Fruit fly (Drosophila melanogaster) whole organism, embryonic: ENCODE data around the gene CG11617.

ENCODE experiments used
- CG10462 ChIP-seq: fragments of 200-800 bp; sonication (Bioruptor generic); optimal IDR thresholded peaks from 2 replicates; lab custom pipeline; 2016; ENCODE audit warnings: missing biosample characterization, missing genetic modification characterization
- CG10565 ChIP-seq: fragments of 200-800 bp; sonication (Bioruptor generic); optimal IDR thresholded peaks from 3 replicates; lab custom pipeline; 2016; ENCODE audit warnings: missing biosample characterization, mild to moderate bottlenecking, missing genetic modification characterization
- CG11093 ChIP-seq: fragments of 200-800 bp; sonication (Bioruptor generic); IDR thresholded peaks from 3 replicates; pipeline ENCODE4 v1.3.6; 2022; ENCODE audit warnings: missing biosample characterization, missing genetic modification characterization
- CG11696 ChIP-seq: fragments of 200-800 bp; sonication (Bioruptor generic); IDR thresholded peaks from 2 replicates; pipeline ENCODE4 v1.3.6; 2022; ENCODE audit warnings: missing biosample characterization, missing genetic modification characterization
- CG13624 ChIP-seq: fragments of 200-800 bp; sonication (Bioruptor generic); optimal IDR thresholded peaks from 2 replicates; lab custom pipeline; 2016; ENCODE audit warnings: missing biosample characterization, missing genetic modification characterization
- CG13775 ChIP-seq: fragments of 200-800 bp; sonication (Bioruptor generic); optimal IDR thresholded peaks from 3 replicates; lab custom pipeline; 2017; ENCODE audit warnings: missing biosample characterization, mild to moderate bottlenecking, missing genetic modification characterization
- CG14710 ChIP-seq: fragments of 200-800 bp; sonication (Bioruptor generic); optimal IDR thresholded peaks from 3 replicates; lab custom pipeline; 2019; ENCODE audit warnings: missing biosample characterization, mild to moderate bottlenecking, missing genetic modification characterization, moderate library complexity
- CG14965 ChIP-seq: fragments of 200-800 bp; sonication (Bioruptor generic); optimal IDR thresholded peaks from 2 replicates; lab custom pipeline; 2016; ENCODE audit warnings: missing biosample characterization, missing genetic modification characterization, borderline replicate concordance
- CG15479 ChIP-seq: fragments of 200-800 bp; sonication (Bioruptor generic); optimal IDR thresholded peaks from 3 replicates; lab custom pipeline; 2019; ENCODE audit warnings: missing biosample characterization, mild to moderate bottlenecking, missing genetic modification characterization, moderate library complexity
- CG17612 ChIP-seq: fragments of 200-800 bp; sonication (Bioruptor generic); IDR thresholded peaks from 2 replicates; pipeline ENCODE4 v1.3.6; 2022; ENCODE audit warnings: missing biosample characterization, missing genetic modification characterization
- CG18764 ChIP-seq: fragments of 200-800 bp; sonication (Bioruptor generic); optimal IDR thresholded peaks from 3 replicates; lab custom pipeline; 2016; ENCODE audit warnings: missing biosample characterization, missing genetic modification characterization
- CG2116 ChIP-seq: fragments of 200-800 bp; sonication (Bioruptor generic); optimal IDR thresholded peaks from 3 replicates; lab custom pipeline; 2018; ENCODE audit warnings: missing biosample characterization, mild to moderate bottlenecking, missing genetic modification characterization
- CG2712 ChIP-seq: fragments of 200-800 bp; optimal IDR thresholded peaks from 3 replicates; lab custom pipeline; 2019; ENCODE audit warnings: missing biosample characterization, mild to moderate bottlenecking, missing genetic modification characterization, moderate library complexity
- CG2889 ChIP-seq: fragments of 200-800 bp; sonication (Bioruptor generic); IDR thresholded peaks from 3 replicates; pipeline ENCODE4 v1.3.6; 2022; ENCODE audit warnings: missing biosample characterization, missing genetic modification characterization
- CG3995 ChIP-seq: fragments of 200-800 bp; sonication (Bioruptor generic); optimal IDR thresholded peaks from 3 replicates; lab custom pipeline; 2016; ENCODE audit warnings: missing biosample characterization, missing genetic modification characterization
- CG6765 ChIP-seq: fragments of 200-800 bp; sonication (Bioruptor generic); optimal IDR thresholded peaks from 3 replicates; lab custom pipeline; 2017; ENCODE audit warnings: missing biosample characterization, mild to moderate bottlenecking, missing genetic modification characterization
- CG7745 ChIP-seq: fragments of 200-800 bp; sonication (Bioruptor generic); optimal IDR thresholded peaks from 2 replicates; lab custom pipeline; 2018; ENCODE audit warnings: missing biosample characterization, mild to moderate bottlenecking, missing genetic modification characterization, moderate library complexity
- CG9727 ChIP-seq: fragments of 200-800 bp; sonication (Bioruptor generic); optimal IDR thresholded peaks from 3 replicates; lab custom pipeline; 2017; ENCODE audit warnings: missing biosample characterization, mild to moderate bottlenecking, missing genetic modification characterization
- CG9876 ChIP-seq: fragments of 200-800 bp; sonication (Bioruptor generic); optimal IDR thresholded peaks from 2 replicates; lab custom pipeline; 2016; ENCODE audit warnings: missing biosample characterization, missing genetic modification characterization
- CTCF ChIP-seq: fragments of 200-800 bp; sonication (Bioruptor generic); optimal IDR thresholded peaks from 2 replicates; lab custom pipeline; 2017; ENCODE audit warnings: missing biosample characterization, mild to moderate bottlenecking, missing genetic modification characterization, moderate library complexity
- D19B ChIP-seq: fragments of 200-800 bp; sonication (Bioruptor generic); optimal IDR thresholded peaks from 2 replicates; lab custom pipeline; 2017; ENCODE audit warnings: missing biosample characterization, mild to moderate bottlenecking, missing genetic modification characterization
- Gsc ChIP-seq: fragments of 200-800 bp; sonication (Bioruptor generic); IDR thresholded peaks from 2 replicates; pipeline ENCODE4 v1.3.6; 2022; ENCODE audit warnings: missing biosample characterization, missing genetic modification characterization
- HLH3B ChIP-seq: fragments of 200-800 bp; sonication (Bioruptor generic); IDR thresholded peaks from 2 replicates; pipeline ENCODE4 v1.3.6; 2022; ENCODE audit warnings: missing biosample characterization, missing genetic modification characterization
- Lpt ChIP-seq: fragments of >200 bp; optimal IDR thresholded peaks from 2 replicates; lab custom pipeline; 2018; ENCODE audit warnings: missing biosample characterization, missing genetic modification characterization
- Med ChIP-seq: fragments of 200-800 bp; sonication (Bioruptor generic); peaks from one replicate; lab custom pipeline; 2016; ENCODE audit warnings: missing biosample characterization, missing genetic modification characterization, mild to moderate bottlenecking, inconsistent platforms, moderate library complexity
- NC2α ChIP-seq: fragments of 200-800 bp; sonication (Bioruptor generic); optimal IDR thresholded peaks from 2 replicates; lab custom pipeline; 2016; ENCODE audit warnings: missing biosample characterization, missing genetic modification characterization
- Oaz ChIP-seq: fragments of 200-800 bp; sonication (Bioruptor generic); IDR thresholded peaks from 2 replicates; pipeline ENCODE4 v1.3.6; 2022; ENCODE audit warnings: missing biosample characterization, missing genetic modification characterization
- Optix ChIP-seq: fragments of 200-800 bp; sonication (Bioruptor generic); IDR thresholded peaks from 3 replicates; pipeline ENCODE4 v1.3.6; 2022; ENCODE audit warnings: missing biosample characterization, missing genetic modification characterization
- Rx ChIP-seq: fragments of 200-800 bp; sonication (Bioruptor generic); IDR thresholded peaks from 2 replicates; pipeline ENCODE4 v1.3.6; 2022; ENCODE audit warnings: missing biosample characterization, missing genetic modification characterization
- Spps ChIP-seq: fragments of 200-800 bp; sonication (Bioruptor generic); optimal IDR thresholded peaks from 2 replicates; lab custom pipeline; 2018; ENCODE audit warnings: missing biosample characterization, mild to moderate bottlenecking, missing genetic modification characterization
- Usf ChIP-seq: fragments of 200-800 bp; sonication (Bioruptor generic); optimal IDR thresholded peaks from 2 replicates; lab custom pipeline; 2017; ENCODE audit warnings: missing genotype, missing biosample characterization, missing genetic modification characterization
- amos ChIP-seq: fragments of 200-800 bp; sonication (Bioruptor generic); IDR thresholded peaks from 2 replicates; pipeline ENCODE4 v1.3.6; 2022; ENCODE audit warnings: missing biosample characterization, missing genetic modification characterization; ENCODE audit not compliant: partially characterized antibody
- ato ChIP-seq: fragments of 200-800 bp; sonication (Bioruptor generic); IDR thresholded peaks from 2 replicates; pipeline ENCODE4 v1.3.6; 2022; ENCODE audit warnings: missing biosample characterization, missing genetic modification characterization; ENCODE audit not compliant: partially characterized antibody
- crp ChIP-seq, 2 experiments: fragments of 200-800 bp; sonication (Bioruptor generic); optimal IDR thresholded peaks; 2 replicates in 1 of 2; 3 replicates in 1 of 2; lab custom pipeline; 2017; ENCODE audit warnings: missing biosample characterization in 2 of 2, missing genetic modification characterization in 2 of 2, mild to moderate bottlenecking in 1 of 2, moderate library complexity in 1 of 2
- ems ChIP-seq: fragments of 200-800 bp; sonication (Bioruptor generic); optimal IDR thresholded peaks from 3 replicates; lab custom pipeline; 2016; ENCODE audit warnings: missing biosample characterization, missing genetic modification characterization
- gro ChIP-seq: fragments of 200-800 bp; sonication (Bioruptor generic); optimal IDR thresholded peaks from 2 replicates; lab custom pipeline; 2016; ENCODE audit warnings: missing biosample characterization, missing genetic modification characterization
- h ChIP-seq: fragments of >200 bp; optimal IDR thresholded peaks from 2 replicates; lab custom pipeline; 2017
- jigr1 ChIP-seq: fragments of 200-800 bp; sonication (Bioruptor generic); IDR thresholded peaks from 3 replicates; pipeline ENCODE4 v1.3.6; 2022; ENCODE audit warnings: missing biosample characterization, missing genetic modification characterization
- jing ChIP-seq: fragments of 200-800 bp; sonication (Bioruptor generic); optimal IDR thresholded peaks from 2 replicates; lab custom pipeline; 2018; ENCODE audit warnings: missing biosample characterization, mild to moderate bottlenecking, missing genetic modification characterization
- kah ChIP-seq: fragments of 200-800 bp; sonication (Bioruptor generic); optimal IDR thresholded peaks from 2 replicates; lab custom pipeline; 2018; ENCODE audit warnings: missing biosample characterization, mild to moderate bottlenecking, missing genetic modification characterization
- kay ChIP-seq: fragments of 200-800 bp; sonication (Bioruptor generic); optimal IDR thresholded peaks from 2 replicates; lab custom pipeline; 2016; ENCODE audit warnings: missing biosample characterization, missing genetic modification characterization
- ken ChIP-seq: fragments of 200-800 bp; sonication (Bioruptor generic); IDR thresholded peaks from 3 replicates; pipeline ENCODE4 v1.3.6; 2022; ENCODE audit warnings: missing biosample characterization, missing genetic modification characterization
- mld ChIP-seq: fragments of 200-800 bp; sonication (Bioruptor generic); IDR thresholded peaks from 3 replicates; pipeline ENCODE4 v1.3.6; 2022; ENCODE audit warnings: missing biosample characterization, missing genetic modification characterization; ENCODE audit not compliant: partially characterized antibody
- pan ChIP-seq, 4 experiments: fragments of >200 bp in 3 of 4; fragments of 200-800 bp in 1 of 4; sonication (Bioruptor generic) in 1 of 4; optimal IDR thresholded peaks in 3 of 4; IDR thresholded peaks in 1 of 4; 2 replicates each; pipeline versions ENCODE4 v1.3.6 to Lab custom; 2017 to 2022; ENCODE audit warnings: missing biosample characterization in 2 of 4, missing genetic modification characterization in 2 of 4, mixed read lengths in 1 of 4
- sc ChIP-seq, 3 experiments: fragments of >200 bp in 2 of 3; fragments of 200-800 bp in 1 of 3; sonication (Bioruptor generic) in 1 of 3; optimal IDR thresholded peaks; 2 replicates in 2 of 3; 3 replicates in 1 of 3; lab custom pipeline; 2017; ENCODE audit warnings: mild to moderate bottlenecking in 1 of 3, missing biosample characterization in 1 of 3, missing genetic modification characterization in 1 of 3, missing genetic modification reagents in 1 of 3
- vfl ChIP-seq: fragments of 200-800 bp; sonication (Bioruptor generic); optimal IDR thresholded peaks from 2 replicates; lab custom pipeline; 2016; ENCODE audit warnings: missing biosample characterization, missing genetic modification characterization
- z ChIP-seq: fragments of 200-800 bp; sonication (Bioruptor generic); IDR thresholded peaks from 3 replicates; pipeline ENCODE4 v1.3.6; 2022; ENCODE audit warnings: missing biosample characterization, missing genetic modification characterization
- zfh1 ChIP-seq: fragments of 200-800 bp; sonication (Bioruptor generic); IDR thresholded peaks from 3 replicates; pipeline ENCODE4 v1.3.6; 2022; ENCODE audit warnings: missing biosample characterization, missing genetic modification characterization

Gene CG11617

DNA sequence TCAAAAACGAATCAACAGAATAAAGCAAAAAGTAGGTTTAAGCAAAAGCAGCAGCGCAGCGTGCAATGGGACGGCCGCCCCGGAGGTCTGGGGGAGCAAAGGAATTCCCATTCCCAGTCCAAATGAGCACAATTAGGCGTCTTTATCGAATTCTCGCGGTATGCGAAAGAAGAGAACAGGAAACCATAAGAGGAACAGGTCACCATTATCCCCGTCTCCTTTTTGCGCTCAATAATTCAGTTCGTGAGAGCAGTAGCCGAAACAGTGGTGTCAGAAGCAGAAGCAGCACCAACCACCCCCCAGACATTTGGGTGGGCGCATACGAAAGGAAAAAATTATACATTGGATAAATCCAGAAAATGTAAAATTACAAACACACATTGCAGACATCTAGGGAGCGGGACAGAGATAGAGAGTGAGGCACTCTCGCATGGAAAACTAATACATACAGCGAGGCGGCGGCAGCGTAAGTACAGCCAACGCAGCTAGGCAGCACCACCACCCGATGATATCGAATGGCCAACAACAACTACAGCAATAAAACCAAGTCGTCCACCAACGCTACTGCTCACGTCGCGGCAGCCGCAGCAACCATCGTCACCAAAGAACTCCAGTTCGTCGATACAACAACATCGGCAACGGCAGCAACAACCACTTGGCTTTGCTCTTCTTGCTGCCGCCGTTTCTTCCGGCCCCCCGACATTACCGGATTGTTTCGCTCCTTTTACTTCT, 16.9 kb upstream of the CG11617 start (continued):
- TF ChIP-seq CG2712 (no peak), Spps (no peak), CG3995 (GFP tag; lab: Kevin White, UChicago) (no peak)
- TF ChIP-seq, all 482 proteins: peak for 29

- TF ChIP-seq CG14710 (peak; percentile 80), CG7745 (tag; lab: Kevin White, UChicago) (no peak), jigr1 (GFP tag; lab: Robert Waterston, UW) (0 out of 3 replicates have a peak, but pooled peaks have one; percentile 20), gro (peak; percentile 40), Optix (GFP tag; lab: Robert Waterston, UW) (peak; percentile 94), CG11696 (GFP tag; lab: Robert Waterston, UW) (peak; percentile 83), h (lab: Kevin White, UChicago) (no peak), Lpt (no peak), CG6765 (GFP tag; lab: Kevin White, UChicago) (peak; percentile 4), CG13624 (peak; percentile 73), ems (GFP tag; lab: Kevin White, UChicago) (peak; percentile 90), CG18764 (peak; percentile 76), CG17612 (GFP tag; lab: Robert Waterston, UW) (peak; percentile 27; the same call in 1 of the 2 replicates), CTCF (GFP tag; lab: Kevin White, UChicago) (peak; percentile 3), crp (GFP tag; optimal IDR thresholded peaks at IDR 0.05; lab: Kevin White, UChicago) (peak in 1 of 2 experiments; percentile 27), sc (optimal IDR thresholded peaks at IDR 0.05; lab: Kevin White, UChicago) (no peak), sc (GFP tag; optimal IDR thresholded peaks at IDR 0.05; lab: Kevin White, UChicago) (peak; percentile 84), Rx (GFP tag; lab: Robert Waterston, UW) (peak; percentile 93), CG2889 (GFP tag; lab: Robert Waterston, UW) (peak; percentile 61; the same call in 2 of the 3 replicates), CG9727 (peak; percentile 93), kah (GFP tag; lab: Kevin White, UChicago) (peak; percentile 51), vfl (GFP tag; lab: Kevin White, UChicago) (peak; percentile 67), mld (GFP tag; lab: Robert Waterston, UW) (no peak), zfh1 (peak; percentile 97), CG14965 (peak; percentile 40), CG11093 (GFP tag; lab: Robert Waterston, UW) (peak; percentile 86), Gsc (GFP tag; lab: Robert Waterston, UW) (peak; percentile 76), CG10565 (GFP tag; lab: Kevin White, UChicago) (peak; percentile 67), ken (GFP tag; lab: Robert Waterston, UW) (peak; percentile 90), jing (GFP tag; lab: Kevin White, UChicago) (peak; percentile 74), CG2116 (peak; percentile 53), amos (GFP tag; lab: Robert Waterston, UW) (no peak), Usf (GFP tag; lab: Kevin White, UChicago) (peak; percentile 26), pan (optimal IDR thresholded peaks at IDR 0.05; lab: Kevin White, UChicago) (no peak), pan (GFP tag; optimal IDR thresholded peaks at IDR 0.05 in 1 of 2, IDR thresholded peaks at IDR 0.05 in 1 of 2) (peak in 1 of 2 experiments; percentile 95), CG9876 (peak; percentile 62), CG10462 (peak; percentile 85), kay (peak; percentile 19), z (GFP tag; lab: Robert Waterston, UW) (no peak), ato (GFP tag; lab: Robert Waterston, UW) (no peak), HLH3B (peak; percentile 91), CG13775 (peak; percentile 84), D19B (GFP tag; lab: Kevin White, UChicago) (no peak), CG15479 (GFP tag; lab: Kevin White, UChicago) (no peak), NC2α (peak; percentile 78), Oaz (GFP tag; lab: Robert Waterston, UW) (peak; percentile 48; the same call in 1 of the 2 replicates), Med (peak; percentile 97)
Observed at dm6 chr2L:223351-223750, 16.3 kb upstream of the CG11617 start.
